Worm (Caenorhabditis elegans): ENCODE data around the gene cyk-3.

DNA sequence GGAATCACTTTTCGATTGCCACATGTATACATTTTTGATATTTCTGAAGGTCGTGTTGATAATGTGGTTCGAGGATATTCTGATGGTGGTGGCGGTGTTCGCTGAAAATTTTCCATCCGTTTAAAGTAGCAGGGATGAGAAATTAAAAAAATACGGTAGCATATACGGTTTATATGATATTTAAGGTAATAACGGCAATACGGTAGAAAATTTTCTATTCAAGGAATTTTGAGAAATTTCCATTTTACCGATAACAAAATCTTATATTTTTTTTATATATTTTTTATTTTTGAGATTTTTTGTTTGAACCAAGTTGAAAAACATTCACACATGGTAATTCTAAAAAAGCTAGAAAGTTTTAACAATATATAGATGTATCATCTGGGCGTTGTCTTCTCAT lies 10.5 kb downstream of the cyk-3 start, which contains the start of gene ZK328.6:
- TF ChIP-seq unc-55 (GFP tag; optimal IDR thresholded peaks at IDR 0.05) (no peak), F13H6.1 (tag; optimal IDR thresholded peaks at IDR 0.05) (no peak), pqm-1 (tag; optimal IDR thresholded peaks at IDR 0.05) (no peak), T23F11.4 (GFP tag; optimal IDR thresholded peaks at IDR 0.05) (no peak), unc-3 (GFP tag; conservative IDR thresholded peaks at IDR 0.05) (no peak), unc-3 (tag; optimal IDR thresholded peaks at IDR 0.05) (no peak), mec-3 (tag; optimal IDR thresholded peaks at IDR 0.05; ENCODE audit: borderline replicate concordance) (no peak), che-1 (tag; optimal IDR thresholded peaks at IDR 0.05) (no peak), nfya-1 (tag; optimal IDR thresholded peaks at IDR 0.05) (no peak), ets-4 (tag; optimal IDR thresholded peaks at IDR 0.05) (no peak), hlh-30 (tag; optimal IDR thresholded peaks at IDR 0.05; ENCODE audit: insufficient read depth) (no peak)

Data from whole organism, late embryonic.